Worm (Caenorhabditis elegans) whole organism, L4/young adult: ENCODE results near the gene sri-19.

Source experiments
- W03F9.2 ChIP-seq: fragments of 150-350 bp; optimal IDR thresholded peaks from 2 replicates; lab custom pipeline; 2014; ENCODE audit warnings: missing biosample characterization, missing genetic modification characterization
- dao-5 ChIP-seq: sonication (generic microtip); optimal IDR thresholded peaks from 2 replicates; lab custom pipeline; 2016; ENCODE audit warnings: missing genotype, missing genetic modification characterization, moderate library complexity, missing compliant biosample characterization
- him-1 ChIP-seq: sonication (generic microtip); optimal IDR thresholded peaks from 2 replicates; lab custom pipeline; 2016; ENCODE audit warnings: missing genotype, missing genetic modification reagents, missing genetic modification characterization, missing compliant biosample characterization

ce11 chrIV:10985568-10986035, 27.4 kb downstream of the sri-19 start, which contains the start of gene cyb-2.1:
- TF ChIP-seq dao-5 (tag; lab: Kevin White, UChicago) = no peak
- no peak for TF ChIP-seq him-1 (tag; lab: Kevin White, UChicago)
- no peak for TF ChIP-seq W03F9.2 (tag; lab: Kevin White, UChicago)
